Fruit fly (Drosophila melanogaster) whole organism: ENCODE data around the gene CG13926.

Experiments
- CG8478 ChIP-seq: fragments of >200 bp; optimal IDR thresholded peaks from 2 replicates; lab custom pipeline; 2018; ENCODE audit warnings: inconsistent platforms
- Dll ChIP-seq: fragments of >200 bp; optimal IDR thresholded peaks from 2 replicates; lab custom pipeline; 2017
- EcR ChIP-seq, 2 experiments: fragments of >200 bp; optimal IDR thresholded peaks; 2 replicates each; lab custom pipeline; 2017; ENCODE audit warnings: missing biosample characterization in 2 of 2, missing genetic modification characterization in 2 of 2, missing genetic modification reagents in 2 of 2
- psq ChIP-seq: fragments of >200 bp; optimal IDR thresholded peaks from 2 replicates; lab custom pipeline; 2017
- usp ChIP-seq: fragments of >200 bp; optimal IDR thresholded peaks from 2 replicates; lab custom pipeline; 2017; ENCODE audit warnings: missing biosample characterization, missing genetic modification characterization, mixed read lengths

- no peak for TF ChIP-seq psq
- no peak for TF ChIP-seq EcR (GFP tag; optimal IDR thresholded peaks at IDR 0.05; lab: Kevin White, UChicago)
- TF ChIP-seq Dll (lab: Kevin White, UChicago) = no peak
- TF ChIP-seq usp = no peak
- no peak for TF ChIP-seq CG8478
These were observed 31.4 kb upstream of the CG13926 start for dm6 chr3L:1649363-1649762.
